Fruit fly (Drosophila melanogaster): ENCODE data around the gene ctrip.

The ctrip gene

DNA sequence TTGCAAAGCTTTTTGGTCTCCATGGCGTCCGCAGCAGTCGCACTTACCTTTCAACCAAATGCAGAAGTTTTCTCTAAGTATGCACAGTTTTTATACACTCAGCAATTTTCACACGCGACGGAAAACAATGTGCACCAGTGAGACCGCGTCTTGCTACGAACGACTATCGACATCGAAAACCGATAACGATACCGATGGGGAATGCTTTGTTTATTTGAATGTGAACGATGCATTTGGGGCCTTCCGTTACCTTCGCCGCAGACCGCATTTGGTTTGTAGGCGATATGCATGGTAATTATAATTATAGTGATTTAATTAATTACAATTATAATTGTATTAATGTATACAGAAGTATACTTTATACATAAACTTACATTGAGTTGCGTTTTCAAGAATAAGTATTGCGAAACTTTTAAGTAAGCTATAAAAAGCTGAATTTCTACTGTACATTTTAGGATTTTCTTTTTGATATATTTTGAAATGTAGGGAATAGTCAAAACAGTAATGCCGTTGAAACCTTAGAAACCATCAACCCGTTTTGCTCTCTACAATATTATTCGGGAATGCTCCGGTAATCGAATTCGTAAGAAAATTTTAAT lies at the start of gene ctrip, which contains the start of gene Hus1-like:
Gene ctrip (minus strand): TSS at position 161 of the 599 bp plus-strand sequence.
Gene Hus1-like (minus strand): TSS at position 161 of the 599 bp plus-strand sequence.
- peak; percentile 41 for TF ChIP-seq CG17801 (GFP tag; optimal IDR thresholded peaks at IDR 0.05; ENCODE audit: partially characterized antibody)

DNA sequence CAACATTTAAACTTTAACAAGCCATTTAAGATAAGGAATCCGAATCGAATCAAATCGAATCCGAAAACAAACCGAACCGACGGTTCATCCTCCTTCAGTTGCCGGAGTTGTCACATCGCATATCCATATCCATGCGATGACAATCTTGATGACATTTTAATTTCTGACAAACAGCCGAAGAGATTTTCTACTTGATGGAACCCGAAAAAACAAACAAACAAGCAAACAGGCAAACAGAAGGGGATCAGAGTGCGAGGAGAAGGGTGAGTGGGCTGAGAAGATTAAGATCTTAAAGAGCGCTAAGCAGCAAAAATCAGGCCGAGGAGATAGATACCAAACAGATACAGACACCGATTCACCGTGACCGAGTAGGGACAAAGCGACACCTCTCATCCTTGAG lies 49.2 kb upstream of the ctrip start:
- TF ChIP-seq CG17801 (GFP tag; optimal IDR thresholded peaks at IDR 0.05; ENCODE audit: partially characterized antibody) = no peak

DNA sequence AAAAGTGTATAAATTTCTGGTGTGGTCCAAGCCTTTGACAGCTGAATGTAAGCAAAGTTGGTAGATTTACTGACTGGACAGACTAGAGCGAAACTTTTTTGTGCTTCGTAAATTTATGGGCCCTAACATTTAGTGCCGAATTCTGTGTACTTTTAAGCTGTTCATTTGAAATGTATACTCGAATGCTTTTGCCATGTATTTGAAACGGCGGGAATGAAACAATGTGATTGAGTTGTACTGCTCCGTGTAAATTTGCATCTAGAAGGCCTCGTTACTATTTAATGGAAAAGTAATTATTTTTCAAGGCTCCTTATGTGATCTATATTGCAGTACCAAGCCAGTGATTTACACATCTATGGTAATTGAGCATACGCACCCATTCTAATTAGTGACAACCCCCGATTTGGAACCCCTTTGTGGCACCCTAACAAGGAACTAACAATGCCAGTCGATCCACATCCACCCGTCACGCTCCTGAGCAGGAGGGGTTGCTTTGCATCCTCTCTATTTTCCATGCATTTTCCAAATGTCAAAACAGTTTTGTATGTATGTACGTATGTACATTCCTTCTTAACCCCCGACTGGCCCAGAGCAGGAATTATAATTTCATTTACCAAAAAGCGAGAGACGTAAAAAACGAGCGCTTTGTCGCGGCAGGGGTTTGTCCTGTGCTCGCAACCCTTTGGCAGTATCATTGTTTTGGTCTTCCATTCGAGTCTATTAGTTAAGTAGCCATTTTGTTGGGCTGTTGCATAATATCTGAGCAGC lies 46.8 kb upstream of the ctrip start:
- TF ChIP-seq CG17801 (GFP tag; optimal IDR thresholded peaks at IDR 0.05; ENCODE audit: partially characterized antibody) = no peak

DNA sequence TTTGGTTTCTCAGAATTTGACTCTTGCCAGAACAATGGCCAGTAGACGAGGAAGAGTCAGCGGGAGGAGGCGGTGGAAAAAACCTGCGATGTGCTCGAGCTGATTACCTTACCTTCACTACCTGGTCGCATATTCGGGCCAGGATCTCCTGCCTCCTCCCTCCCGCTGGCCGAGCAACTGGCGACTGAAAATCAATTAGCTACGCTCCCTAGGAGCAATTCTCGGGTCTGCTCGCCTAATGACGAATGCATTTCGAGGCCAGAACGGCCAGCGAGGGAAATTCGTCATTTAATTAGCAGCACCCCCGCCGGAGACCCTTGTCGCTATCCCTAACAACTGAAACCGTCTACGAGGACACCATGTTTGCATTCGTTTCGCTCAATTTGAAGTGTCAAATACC lies 46.1 kb upstream of the ctrip start:
- TF ChIP-seq CG17801 (GFP tag; optimal IDR thresholded peaks at IDR 0.05; ENCODE audit: partially characterized antibody) = no peak

- no peak for TF ChIP-seq CG17801 (GFP tag; optimal IDR thresholded peaks at IDR 0.05; ENCODE audit: partially characterized antibody)
Observed at dm6 chr3R:4855711-4856110, 43.8 kb upstream of the ctrip start.

dm6 chr3R:4854216-4854615 lies 42.3 kb upstream of the ctrip start:
- no peak for TF ChIP-seq CG17801 (GFP tag; optimal IDR thresholded peaks at IDR 0.05; ENCODE audit: partially characterized antibody)

DNA sequence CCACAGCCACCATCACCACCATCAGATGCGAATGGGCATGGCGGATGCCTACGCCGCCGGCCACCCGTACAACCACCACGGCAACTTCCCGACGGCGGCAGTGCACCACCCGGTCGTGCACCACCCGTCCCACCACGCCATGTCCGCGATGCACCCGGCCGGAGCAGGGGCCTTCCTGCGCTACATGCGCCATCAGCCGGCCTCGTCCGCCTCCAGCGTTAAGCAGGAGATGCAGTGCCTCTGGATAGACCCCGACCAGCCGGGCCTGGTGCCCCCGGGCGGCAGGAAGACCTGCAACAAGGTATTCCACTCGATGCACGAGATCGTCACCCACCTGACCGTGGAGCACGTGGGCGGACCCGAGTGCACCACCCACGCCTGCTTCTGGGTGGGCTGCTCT lies 41.6 kb upstream of the ctrip start:
- no peak for TF ChIP-seq CG17801 (GFP tag; optimal IDR thresholded peaks at IDR 0.05; ENCODE audit: partially characterized antibody)

DNA sequence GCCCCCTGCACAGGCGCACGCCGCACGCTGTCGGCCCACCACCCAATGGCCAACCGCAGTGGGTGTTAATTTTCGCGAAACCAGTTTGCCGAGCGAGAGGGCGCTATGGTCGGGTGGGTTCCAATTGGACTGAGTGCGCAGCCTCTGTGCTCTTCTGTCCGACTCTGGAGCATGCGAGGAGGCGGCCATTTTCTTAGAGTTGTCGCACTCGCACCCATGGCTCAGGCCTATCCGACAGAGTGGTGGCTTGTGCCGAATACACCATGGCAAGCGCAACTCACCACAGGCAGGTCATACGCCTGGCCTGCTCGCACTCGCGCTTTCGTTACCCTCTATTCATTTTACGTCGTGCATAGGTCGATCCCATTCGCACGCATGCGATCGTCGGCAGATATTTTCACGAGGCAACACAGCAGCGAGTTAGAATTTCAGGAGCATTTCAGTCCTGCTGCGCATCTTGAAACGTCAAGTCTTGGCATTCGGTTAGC lies 40.5 kb upstream of the ctrip start, which contains the start of gene opa:
Gene opa (plus strand): TSS at position 441 of the 488 bp plus-strand sequence.
- TF ChIP-seq CG17801 (GFP tag; optimal IDR thresholded peaks at IDR 0.05; ENCODE audit: partially characterized antibody) = no peak

DNA sequence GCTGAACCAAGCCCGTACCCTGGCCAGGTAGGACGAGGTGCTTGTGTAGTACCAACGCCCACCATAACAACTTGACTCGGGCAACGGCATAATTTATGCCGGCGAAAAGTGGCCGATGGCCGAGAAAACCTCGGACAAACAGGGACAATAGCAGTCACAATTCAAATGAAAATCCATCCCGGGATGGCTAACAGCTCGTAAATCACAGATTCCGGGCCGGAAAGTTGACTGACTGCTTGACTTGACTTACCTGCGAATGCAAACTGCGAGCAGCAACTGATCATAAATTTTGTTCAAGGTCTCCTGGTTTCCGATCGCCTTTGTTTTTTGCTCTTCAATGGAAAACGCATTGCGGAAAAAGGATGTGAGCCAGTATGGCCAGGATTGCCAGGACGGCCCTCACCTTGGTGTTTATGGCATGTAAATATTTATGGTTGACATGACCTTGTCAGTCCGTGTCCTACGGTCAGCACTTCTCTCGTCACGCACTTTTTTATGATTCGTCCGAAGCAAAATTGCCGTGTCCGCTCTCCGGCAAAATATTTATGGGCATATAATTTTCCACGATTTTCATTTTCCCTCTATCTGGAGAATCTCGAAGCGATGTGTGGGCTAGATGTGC lies 37.2 kb upstream of the ctrip start:
- no peak for TF ChIP-seq CG17801 (GFP tag; optimal IDR thresholded peaks at IDR 0.05; ENCODE audit: partially characterized antibody)

dm6 chr3R:4847388-4847787 lies 35.5 kb upstream of the ctrip start:
- no peak for TF ChIP-seq CG17801 (GFP tag; optimal IDR thresholded peaks at IDR 0.05; ENCODE audit: partially characterized antibody)

- no peak for TF ChIP-seq CG17801 (GFP tag; optimal IDR thresholded peaks at IDR 0.05; ENCODE audit: partially characterized antibody)
Observed at dm6 chr3R:4846787-4847186, 34.9 kb upstream of the ctrip start.

DNA sequence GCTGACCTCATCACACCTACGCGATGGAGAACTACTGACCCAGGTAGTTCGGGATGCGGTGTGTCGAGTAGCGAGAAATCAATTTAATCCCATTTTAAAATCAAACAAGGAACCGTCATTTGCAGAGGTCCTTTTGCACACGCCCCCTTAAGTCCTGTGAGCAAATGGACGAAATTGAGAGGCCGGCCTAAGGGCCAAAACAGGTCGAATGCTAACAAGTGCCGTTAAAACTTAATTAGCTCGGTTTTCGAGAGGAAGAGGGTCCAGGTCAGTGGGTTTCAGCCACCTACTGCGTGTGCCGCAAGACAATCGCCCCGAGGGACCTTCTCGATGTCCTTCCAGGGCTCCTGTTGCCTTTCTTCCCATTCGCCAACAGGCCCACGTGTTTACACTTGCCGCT lies 34.3 kb upstream of the ctrip start:
- TF ChIP-seq CG17801 (GFP tag; optimal IDR thresholded peaks at IDR 0.05; ENCODE audit: partially characterized antibody) = no peak

DNA sequence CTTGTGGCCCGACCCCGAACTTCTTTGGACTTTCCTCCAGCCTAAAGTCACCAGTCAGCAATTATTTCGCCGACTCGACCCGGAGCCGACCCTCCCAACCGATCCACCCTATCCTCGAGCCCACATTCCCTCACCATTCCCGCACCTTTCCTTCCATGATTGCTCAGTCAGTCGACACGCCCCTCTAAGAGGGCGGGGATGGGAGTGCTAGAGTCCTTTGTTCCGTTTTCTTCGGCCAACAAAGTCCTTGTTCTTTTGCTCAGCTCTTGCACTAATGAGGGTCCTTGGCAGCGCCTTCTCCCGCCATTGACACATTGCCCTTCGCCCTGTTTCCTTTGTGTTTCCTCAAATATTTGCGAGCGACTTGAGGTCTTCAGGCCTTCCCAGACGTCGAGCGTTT lies 33.5 kb upstream of the ctrip start:
- TF ChIP-seq CG17801 (GFP tag; optimal IDR thresholded peaks at IDR 0.05; ENCODE audit: partially characterized antibody) = no peak

DNA sequence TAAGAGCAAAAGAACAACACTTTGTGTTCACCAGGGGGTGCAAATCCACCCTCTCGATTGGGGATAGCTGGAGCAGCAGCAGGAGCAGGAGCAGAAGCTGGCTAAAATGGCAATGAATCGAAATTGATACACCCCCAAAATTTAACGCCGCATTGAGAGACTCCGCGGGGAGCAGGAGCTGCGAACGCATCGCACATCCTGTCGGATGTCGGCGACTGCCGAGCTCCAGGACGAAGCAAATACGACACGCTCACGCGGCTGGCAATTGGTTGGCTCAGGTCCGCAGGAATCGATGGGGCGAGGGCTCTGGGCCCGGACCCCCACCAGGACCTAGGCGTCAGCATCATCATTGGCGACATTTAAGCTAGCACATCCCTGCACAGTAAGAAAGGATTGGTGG lies 31.1 kb upstream of the ctrip start:
- TF ChIP-seq CG17801 (GFP tag; optimal IDR thresholded peaks at IDR 0.05; ENCODE audit: partially characterized antibody) = no peak

- TF ChIP-seq CG17801 (GFP tag; optimal IDR thresholded peaks at IDR 0.05; ENCODE audit: partially characterized antibody) = no peak
Observed at dm6 chr3R:4840757-4841156, 28.9 kb upstream of the ctrip start.

DNA sequence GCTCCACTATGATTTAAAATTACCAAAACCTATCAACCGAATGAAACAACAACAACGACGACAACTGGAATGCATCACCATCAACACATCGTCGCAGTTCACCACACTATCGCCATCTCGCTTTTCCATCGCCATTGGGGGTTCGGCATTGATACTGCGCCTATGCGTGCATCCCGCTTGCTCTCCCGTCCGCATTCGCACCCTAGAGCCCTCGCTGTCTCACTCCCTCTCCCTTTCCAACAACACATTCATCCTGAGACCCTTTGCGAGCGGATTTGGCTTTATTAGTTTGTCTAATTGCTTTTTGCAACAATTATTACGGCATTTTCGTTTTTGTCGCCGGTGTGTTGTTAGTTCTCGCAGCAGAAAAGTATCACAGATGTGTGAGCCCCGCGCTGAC lies 23.4 kb upstream of the ctrip start:
- no peak for TF ChIP-seq CG17801 (GFP tag; optimal IDR thresholded peaks at IDR 0.05; ENCODE audit: partially characterized antibody)

Data from ovary, adult (tissue).